Fruit fly (Drosophila melanogaster): Measurements from ENCODE around the gene CG33710.

Gene CG33710

dm6 chr3L:19929719-19930334 is 22.8 kb downstream of the CG33710 start (continued):
- peak; percentile 21 to 36 for TF ChIP-seq Trl (optimal IDR thresholded peaks at IDR 0.05)
- no peak for TF ChIP-seq Trl (GFP tag; optimal IDR thresholded peaks at IDR 0.05)
- TF ChIP-seq Scr (GFP tag; IDR thresholded peaks at IDR 0.05; ENCODE audit: partially characterized antibody) = no peak
- TF ChIP-seq CG33213 (GFP tag; optimal IDR thresholded peaks at IDR 0.05) = no peak
- no peak for TF ChIP-seq Myb (GFP tag; optimal IDR thresholded peaks at IDR 0.05)
- no peak for TF ChIP-seq CG1792 (GFP tag; optimal IDR thresholded peaks at IDR 0.05)
- peak; percentile 2 for TF ChIP-seq CG7987 (GFP tag; optimal IDR thresholded peaks at IDR 0.05)
- TF ChIP-seq E2f2 (GFP tag; IDR thresholded peaks at IDR 0.05) = no peak
- peak; percentile 65 for TF ChIP-seq sqz (GFP tag; optimal IDR thresholded peaks at IDR 0.05)
- TF ChIP-seq C15 (GFP tag; IDR thresholded peaks at IDR 0.05) = no peak
- TF ChIP-seq NfI (GFP tag; optimal IDR thresholded peaks at IDR 0.05) = no peak
- TF ChIP-seq CG14441 (GFP tag; IDR thresholded peaks at IDR 0.05) = peak; percentile 33; the same call in 1 of the 2 replicates
- TF ChIP-seq Hr78 (GFP tag; optimal IDR thresholded peaks at IDR 0.05) = peak in 1 of 2 experiments; percentile 27
- no peak for TF ChIP-seq hth (optimal IDR thresholded peaks at IDR 0.05)
- TF ChIP-seq ci (GFP tag; IDR thresholded peaks at IDR 0.05) = no peak
- TF ChIP-seq CG3407 (GFP tag; optimal IDR thresholded peaks at IDR 0.05) = no peak
- TF ChIP-seq CG17612 (GFP tag; IDR thresholded peaks at IDR 0.05) = no peak
- TF ChIP-seq CG7372 (GFP tag; IDR thresholded peaks at IDR 0.05) = no peak
- TF ChIP-seq knrl (GFP tag; IDR thresholded peaks at IDR 0.05; ENCODE audit: partially characterized antibody) = no peak
- TF ChIP-seq CG17361 (GFP tag; IDR thresholded peaks at IDR 0.05) = 0 out of 3 replicates have a peak, but pooled peaks have one; percentile 6
- TF ChIP-seq HmgZ (tag; optimal IDR thresholded peaks at IDR 0.05) = peak; percentile 53
- TF ChIP-seq chn (GFP tag; optimal IDR thresholded peaks at IDR 0.05) = no peak
- TF ChIP-seq PHDP (tag; optimal IDR thresholded peaks at IDR 0.05) = no peak
- no peak for TF ChIP-seq CG34376 (GFP tag; optimal IDR thresholded peaks at IDR 0.05)
- no peak for TF ChIP-seq nmo (GFP tag; optimal IDR thresholded peaks at IDR 0.05)
- TF ChIP-seq CG16815 (GFP tag; optimal IDR thresholded peaks at IDR 0.05) = no peak
- TF ChIP-seq Optix (GFP tag; IDR thresholded peaks at IDR 0.05) = no peak
- no peak for TF ChIP-seq z (GFP tag; IDR thresholded peaks at IDR 0.05)
- peak; percentile 24 for TF ChIP-seq CG13894 (tag; optimal IDR thresholded peaks at IDR 0.05)
- TF ChIP-seq Ravus (GFP tag; IDR thresholded peaks at IDR 0.05) = no peak
- TF ChIP-seq CG12071 (GFP tag; optimal IDR thresholded peaks at IDR 0.05) = no peak
- no peak for TF ChIP-seq Sry-β (GFP tag; optimal IDR thresholded peaks at IDR 0.05)
- no peak for TF ChIP-seq pum (GFP tag; optimal IDR thresholded peaks at IDR 0.05)
- no peak for TF ChIP-seq disco-r (GFP tag; optimal IDR thresholded peaks at IDR 0.05)
- no peak for TF ChIP-seq eve (GFP tag; optimal IDR thresholded peaks at IDR 0.05)
- no peak for TF ChIP-seq Gsc (GFP tag; IDR thresholded peaks at IDR 0.05)
- TF ChIP-seq gce (GFP tag; IDR thresholded peaks at IDR 0.05) = no peak
- TF ChIP-seq CG6175 (GFP tag; IDR thresholded peaks at IDR 0.05) = no peak
- TF ChIP-seq CG8359 (GFP tag; optimal IDR thresholded peaks at IDR 0.05; ENCODE audit: borderline replicate concordance) = no peak
- TF ChIP-seq twi (tag; optimal IDR thresholded peaks at IDR 0.05) = no peak
- no peak for TF ChIP-seq CG4424 (GFP tag; optimal IDR thresholded peaks at IDR 0.05)
- no peak for TF ChIP-seq CG2712 (tag; optimal IDR thresholded peaks at IDR 0.05)
- TF ChIP-seq CG9932 (GFP tag; IDR thresholded peaks at IDR 0.05) = no peak
- no peak for TF ChIP-seq CG10462 (GFP tag; optimal IDR thresholded peaks at IDR 0.05)
- no peak for TF ChIP-seq her (GFP tag; optimal IDR thresholded peaks at IDR 0.05)
- TF ChIP-seq run (tag; optimal IDR thresholded peaks at IDR 0.05) = no peak
- no peak for TF ChIP-seq CG13424 (tag; optimal IDR thresholded peaks at IDR 0.05)
- TF ChIP-seq MESR4 (GFP tag; optimal IDR thresholded peaks at IDR 0.05) = no peak
- TF ChIP-seq exex (tag; optimal IDR thresholded peaks at IDR 0.05) = peak; percentile 99
- TF ChIP-seq ac (GFP tag; optimal IDR thresholded peaks at IDR 0.05) = no peak
- TF ChIP-seq scrt (GFP tag; optimal IDR thresholded peaks at IDR 0.05) = no peak

Data from whole organism, embryonic.